Fruit fly (Drosophila melanogaster): ENCODE measurements around the gene betaTub85D.

The betaTub85D gene

dm6 chr3R:9428189-9428699 lies 18.2 kb upstream of the betaTub85D start (continued):
- TF ChIP-seq exex (tag; optimal IDR thresholded peaks at IDR 0.05) (peak; percentile 38), otp (GFP tag; IDR thresholded peaks at IDR 0.05) (peak; percentile 69; the same call in 1 of the 3 replicates), BtbVII (GFP tag; optimal IDR thresholded peaks at IDR 0.05) (peak; percentile 69), CG9609 (GFP tag; optimal IDR thresholded peaks at IDR 0.05) (no peak), cwo (GFP tag; optimal IDR thresholded peaks at IDR 0.05) (peak; percentile 23), CG1529 (GFP tag; optimal IDR thresholded peaks at IDR 0.05) (peak; percentile 36), gcm (GFP tag; optimal IDR thresholded peaks at IDR 0.05) (peak; percentile 46), HLHmδ (GFP tag; optimal IDR thresholded peaks at IDR 0.05) (peak; percentile 51), Scr (GFP tag; IDR thresholded peaks at IDR 0.05; ENCODE audit: partially characterized antibody) (peak; percentile 41; the same call in 1 of the 2 replicates), CG17568 (GFP tag; optimal IDR thresholded peaks at IDR 0.05) (peak; percentile 70), disco-r (GFP tag; optimal IDR thresholded peaks at IDR 0.05) (no peak), CG8765 (GFP tag; IDR thresholded peaks at IDR 0.05) (no peak), CG13894 (tag; optimal IDR thresholded peaks at IDR 0.05) (peak; percentile 2), shn (GFP tag; optimal IDR thresholded peaks at IDR 0.05) (no peak), Opbp (GFP tag; IDR thresholded peaks at IDR 0.05; ENCODE audit: partially characterized antibody) (no peak), dimm (GFP tag; IDR thresholded peaks at IDR 0.05) (no peak), rib (GFP tag; IDR thresholded peaks at IDR 0.05) (peak; percentile 81), CG17385 (GFP tag; optimal IDR thresholded peaks at IDR 0.05) (peak; percentile 58), CG42726 (GFP tag; IDR thresholded peaks at IDR 0.05; ENCODE audit: partially characterized antibody) (no peak), gfzf (GFP tag; optimal IDR thresholded peaks at IDR 0.05) (no peak), CG7271 (tag; optimal IDR thresholded peaks at IDR 0.05) (no peak), fu2 (GFP tag; optimal IDR thresholded peaks at IDR 0.05) (no peak), Bgb (GFP tag; IDR thresholded peaks at IDR 0.05; ENCODE audit: partially characterized antibody) (no peak), CG12391 (tag; optimal IDR thresholded peaks at IDR 0.05) (no peak), CG17829 (tag; optimal IDR thresholded peaks at IDR 0.05) (peak; percentile 14), psq (GFP tag; optimal IDR thresholded peaks at IDR 0.05) (peak; percentile 87), CG14965 (GFP tag; optimal IDR thresholded peaks at IDR 0.05; ENCODE audit: borderline replicate concordance) (no peak), hkb (optimal IDR thresholded peaks at IDR 0.05) (no peak), hkb (GFP tag; IDR thresholded peaks at IDR 0.05) (peak; percentile 62), wek (GFP tag; optimal IDR thresholded peaks at IDR 0.05) (peak; percentile 81), D19A (tag; optimal IDR thresholded peaks at IDR 0.05) (no peak), h (optimal IDR thresholded peaks at IDR 0.05) (no peak), CG10431 (GFP tag; optimal IDR thresholded peaks at IDR 0.05) (peak; percentile 63), Dll (GFP tag; IDR thresholded peaks at IDR 0.05; ENCODE audit: partially characterized antibody) (peak; percentile 51; the same call in 3 of the 4 replicates), Atf6 (GFP tag; IDR thresholded peaks at IDR 0.05) (peak; percentile 66), caup (GFP tag; optimal IDR thresholded peaks at IDR 0.05; ENCODE audit: severe bottlenecking) (peak; percentile 69), tup (GFP tag; optimal IDR thresholded peaks at IDR 0.05) (no peak), gce (GFP tag; IDR thresholded peaks at IDR 0.05) (peak; percentile 36; the same call in 1 of the 3 replicates), stc (GFP tag; IDR thresholded peaks at IDR 0.05) (peak; percentile 46), cg (GFP tag; optimal IDR thresholded peaks at IDR 0.05) (peak; percentile 86), Lpt (GFP tag; optimal IDR thresholded peaks at IDR 0.05) (peak; percentile 68), CG6175 (GFP tag; IDR thresholded peaks at IDR 0.05) (no peak), Nf-YB (GFP tag; optimal IDR thresholded peaks at IDR 0.05) (peak; percentile 22), jigr1 (GFP tag; IDR thresholded peaks at IDR 0.05) (no peak), CG12299 (tag; optimal IDR thresholded peaks at IDR 0.05) (peak; percentile 9), CG6254 (GFP tag; optimal IDR thresholded peaks at IDR 0.05) (peak; percentile 59), Hand (GFP tag; optimal IDR thresholded peaks at IDR 0.05) (peak; percentile 54), Hmr (GFP tag; optimal IDR thresholded peaks at IDR 0.05) (peak; percentile 42), CG1602 (GFP tag; optimal IDR thresholded peaks at IDR 0.05) (no peak), CG12219 (GFP tag; optimal IDR thresholded peaks at IDR 0.05) (peak; percentile 27)

Measured in whole organism, embryonic.